Fruit fly (Drosophila melanogaster): ENCODE data around the gene CG42557.

The CG42557 gene

DNA sequence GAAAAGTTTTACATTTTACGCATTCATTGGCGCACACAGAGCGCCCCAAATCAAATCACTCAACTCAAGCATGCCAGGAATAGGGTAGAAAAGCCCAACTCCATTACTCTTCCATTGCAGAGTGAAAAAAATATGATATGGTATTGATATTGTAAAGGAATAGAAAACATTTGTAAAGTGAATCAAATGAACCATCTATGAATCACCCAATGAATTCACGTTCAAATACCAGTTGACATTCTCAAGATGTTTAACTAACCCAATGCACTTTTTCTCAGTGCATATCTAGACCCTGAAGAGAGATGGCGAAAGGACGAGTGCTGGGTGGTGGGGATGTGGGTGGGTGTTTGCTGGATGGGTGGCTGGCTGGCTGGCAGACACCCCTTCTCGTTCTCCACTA, 45.5 kb downstream of the CG42557 start (continued):
- peak; percentile 47 for TF ChIP-seq Sox102F (GFP tag; optimal IDR thresholded peaks at IDR 0.05)
- TF ChIP-seq Doc2 (GFP tag; IDR thresholded peaks at IDR 0.05), result no peak
- TF ChIP-seq pan (optimal IDR thresholded peaks at IDR 0.05), result no peak
- peak in 1 of 2 experiments; percentile 40 for TF ChIP-seq pan (GFP tag; optimal IDR thresholded peaks at IDR 0.05 in 1 of 2, IDR thresholded peaks at IDR 0.05 in 1 of 2)
- TF ChIP-seq prd (optimal IDR thresholded peaks at IDR 0.05), result no peak
- TF ChIP-seq prd (GFP tag; IDR thresholded peaks at IDR 0.05), result peak; percentile 22; the same call in 1 of the 3 replicates
- TF ChIP-seq odd (GFP tag; optimal IDR thresholded peaks at IDR 0.05), result no peak
- peak; percentile 51; the same call in 1 of the 3 replicates for TF ChIP-seq dysf (GFP tag; IDR thresholded peaks at IDR 0.05)
- TF ChIP-seq Deaf1 (tag; optimal IDR thresholded peaks at IDR 0.05), result peak; percentile 1
- TF ChIP-seq gt (GFP tag; IDR thresholded peaks at IDR 0.05), result no peak
- TF ChIP-seq CG4404 (GFP tag; IDR thresholded peaks at IDR 0.05), result no peak
- no peak for TF ChIP-seq Lhr (GFP tag; optimal IDR thresholded peaks at IDR 0.05)
- no peak for TF ChIP-seq CG4854 (GFP tag; optimal IDR thresholded peaks at IDR 0.05)
- TF ChIP-seq ash1 (GFP tag; optimal IDR thresholded peaks at IDR 0.05), result no peak
- peak; percentile 11 for TF ChIP-seq BtbVII (GFP tag; optimal IDR thresholded peaks at IDR 0.05)
- TF ChIP-seq Bteb2 (GFP tag; optimal IDR thresholded peaks at IDR 0.05), result no peak
- TF ChIP-seq Sin3A (optimal IDR thresholded peaks at IDR 0.05), result no peak
- peak; percentile 21 for TF ChIP-seq lilli (GFP tag; optimal IDR thresholded peaks at IDR 0.05)
- no peak for TF ChIP-seq Mad (GFP tag; optimal IDR thresholded peaks at IDR 0.05)
- TF ChIP-seq CG34422 (GFP tag; IDR thresholded peaks at IDR 0.05), result 0 out of 3 replicates have a peak, but pooled peaks have one; percentile 20
- TF ChIP-seq CG7963 (GFP tag; IDR thresholded peaks at IDR 0.05; ENCODE audit: partially characterized antibody), result no peak
- no peak for TF ChIP-seq CG6813 (GFP tag; optimal IDR thresholded peaks at IDR 0.05)
- TF ChIP-seq vnd (GFP tag; IDR thresholded peaks at IDR 0.05; ENCODE audit: partially characterized antibody), result no peak
- no peak for TF ChIP-seq Sry-δ (GFP tag; optimal IDR thresholded peaks at IDR 0.05)
- TF ChIP-seq CG13287 (GFP tag; IDR thresholded peaks at IDR 0.05; ENCODE audit: partially characterized antibody), result no peak
- TF ChIP-seq Ets97D (GFP tag; optimal IDR thresholded peaks at IDR 0.05), result no peak
- TF ChIP-seq CG3407 (GFP tag; optimal IDR thresholded peaks at IDR 0.05), result no peak
- peak; percentile 56; the same call in 2 of the 3 replicates for TF ChIP-seq row (GFP tag; IDR thresholded peaks at IDR 0.05)
- no peak for TF ChIP-seq stwl (tag; optimal IDR thresholded peaks at IDR 0.05)
- TF ChIP-seq corto (GFP tag; optimal IDR thresholded peaks at IDR 0.05), result no peak
- no peak for TF ChIP-seq Nf-YC (tag; optimal IDR thresholded peaks at IDR 0.05)
- TF ChIP-seq CG12769 (tag; optimal IDR thresholded peaks at IDR 0.05), result peak; percentile 68
- no peak for TF ChIP-seq TFAM (GFP tag; optimal IDR thresholded peaks at IDR 0.05)
- no peak for TF ChIP-seq CG17829 (tag; optimal IDR thresholded peaks at IDR 0.05)
- no peak for TF ChIP-seq pb (GFP tag; optimal IDR thresholded peaks at IDR 0.05)
- no peak for TF ChIP-seq Opbp (GFP tag; IDR thresholded peaks at IDR 0.05; ENCODE audit: partially characterized antibody)
- no peak for TF ChIP-seq CG8944 (GFP tag; optimal IDR thresholded peaks at IDR 0.05)
- TF ChIP-seq ems (GFP tag; optimal IDR thresholded peaks at IDR 0.05), result no peak
- no peak for TF ChIP-seq zen (tag; optimal IDR thresholded peaks at IDR 0.05)
- TF ChIP-seq CG10366 (GFP tag; IDR thresholded peaks at IDR 0.05), result peak; percentile 27; the same call in 1 of the 2 replicates
- TF ChIP-seq CG14860 (GFP tag; IDR thresholded peaks at IDR 0.05; ENCODE audit: partially characterized antibody), result no peak
- TF ChIP-seq CG15269 (tag; optimal IDR thresholded peaks at IDR 0.05), result peak; percentile 36
- no peak for TF ChIP-seq HLH4C (GFP tag; IDR thresholded peaks at IDR 0.05; ENCODE audit: partially characterized antibody)
- peak; percentile 37 for TF ChIP-seq CG17385 (GFP tag; optimal IDR thresholded peaks at IDR 0.05)
- TF ChIP-seq CG1603 (tag; optimal IDR thresholded peaks at IDR 0.05), result peak; percentile 41
- no peak for TF ChIP-seq CG1647 (GFP tag; optimal IDR thresholded peaks at IDR 0.05)
- no peak for TF ChIP-seq CG8359 (GFP tag; optimal IDR thresholded peaks at IDR 0.05; ENCODE audit: borderline replicate concordance)
- TF ChIP-seq CG16815 (GFP tag; optimal IDR thresholded peaks at IDR 0.05), result no peak
- no peak for TF ChIP-seq CG32767 (GFP tag; IDR thresholded peaks at IDR 0.05)
- no peak for TF ChIP-seq ab (GFP tag; optimal IDR thresholded peaks at IDR 0.05)
- TF ChIP-seq run (tag; optimal IDR thresholded peaks at IDR 0.05), result no peak
